Worm (Caenorhabditis elegans) whole organism, L4 larva: ENCODE results near the gene cyp-43A1.
A peak's percentile ranks its signal among the peaks of the same experiment; 100 is the strongest.

ENCODE experiments used
- aha-1 ChIP-seq: fragments of 150-350 bp; peaks from one replicate; lab custom pipeline; 2014; ENCODE audit warnings: missing biosample characterization, missing genetic modification characterization
- daf-8 ChIP-seq: fragments of 200-800 bp; sonication (Bioruptor generic); IDR thresholded peaks from 2 replicates; pipeline ENCODE4 v1.3.6; 2022; ENCODE audit warnings: missing genetic modification characterization, missing compliant biosample characterization
- dpl-1 ChIP-seq: fragments of 150-350 bp; optimal IDR thresholded peaks from 2 replicates; lab custom pipeline; 2014; ENCODE audit warnings: missing biosample characterization, missing genetic modification reagents, missing genetic modification characterization
- fos-1 ChIP-seq: fragments of 150-350 bp; optimal IDR thresholded peaks from 2 replicates; lab custom pipeline; 2014; ENCODE audit warnings: missing biosample characterization, missing genetic modification characterization
- jun-1 ChIP-seq: fragments of 150-350 bp; optimal IDR thresholded peaks from 2 replicates; lab custom pipeline; 2014; ENCODE audit warnings: missing biosample characterization, missing genetic modification reagents, missing genetic modification characterization
- lin-13 ChIP-seq: fragments of 150-350 bp; optimal IDR thresholded peaks from 2 replicates; lab custom pipeline; 2014; ENCODE audit warnings: missing biosample characterization, missing genetic modification reagents, missing genetic modification characterization
- lin-39 ChIP-seq: fragments of 150-350 bp; optimal IDR thresholded peaks from 2 replicates; lab custom pipeline; 2014; ENCODE audit warnings: missing biosample characterization, missing genetic modification reagents, missing genetic modification characterization
- nhr-76 ChIP-seq: fragments of 150-350 bp; optimal IDR thresholded peaks from 2 replicates; lab custom pipeline; 2014; ENCODE audit warnings: missing biosample characterization, missing genetic modification characterization
- unc-39 ChIP-seq: sonication (generic microtip); optimal IDR thresholded peaks from 2 replicates; lab custom pipeline; 2017; ENCODE audit warnings: missing biosample characterization, missing genetic modification characterization
- ztf-7 ChIP-seq: fragments of 150-350 bp; optimal IDR thresholded peaks from 2 replicates; lab custom pipeline; 2014; ENCODE audit warnings: missing biosample characterization, missing genetic modification characterization

DNA sequence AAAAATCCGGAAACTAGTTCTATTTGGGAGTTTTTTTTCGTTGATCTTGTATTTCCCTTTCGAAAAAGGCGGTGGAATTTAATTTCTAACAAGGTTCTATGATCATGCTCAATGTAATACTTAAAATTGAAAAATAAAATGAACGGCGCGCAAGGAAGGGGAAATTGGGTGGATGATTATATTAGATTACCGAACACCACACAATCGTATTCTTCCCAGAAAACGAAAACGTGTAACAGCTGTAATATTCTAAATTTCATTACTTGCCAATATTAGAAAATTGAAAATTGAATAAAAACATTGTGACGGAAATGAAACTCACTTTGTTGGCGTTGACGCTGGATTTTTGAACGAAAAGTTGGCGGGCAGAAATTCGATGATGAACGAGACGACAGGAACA, 9.4 kb downstream of the cyp-43A1 start:
- TF ChIP-seq nhr-76 (tag; lab: Kevin White, UChicago): no peak
- no peak for TF ChIP-seq lin-13 (GFP tag; lab: Kevin White, UChicago)
- TF ChIP-seq ztf-7: no peak
- no peak for TF ChIP-seq daf-8 (GFP tag; lab: Robert Waterston, UW)
- TF ChIP-seq jun-1 (tag; lab: Kevin White, UChicago): no peak
- TF ChIP-seq dpl-1 (GFP tag; lab: Kevin White, UChicago): no peak
- no peak for TF ChIP-seq unc-39 (tag; lab: Kevin White, UChicago)
- peak; percentile 71 for TF ChIP-seq aha-1 (tag; lab: Kevin White, UChicago)
- TF ChIP-seq fos-1 (tag; lab: Kevin White, UChicago): no peak
- TF ChIP-seq lin-39 (tag; lab: Kevin White, UChicago): no peak
